Fruit fly (Drosophila melanogaster): ENCODE results near the gene CG5866.

Gene CG5866

DNA sequence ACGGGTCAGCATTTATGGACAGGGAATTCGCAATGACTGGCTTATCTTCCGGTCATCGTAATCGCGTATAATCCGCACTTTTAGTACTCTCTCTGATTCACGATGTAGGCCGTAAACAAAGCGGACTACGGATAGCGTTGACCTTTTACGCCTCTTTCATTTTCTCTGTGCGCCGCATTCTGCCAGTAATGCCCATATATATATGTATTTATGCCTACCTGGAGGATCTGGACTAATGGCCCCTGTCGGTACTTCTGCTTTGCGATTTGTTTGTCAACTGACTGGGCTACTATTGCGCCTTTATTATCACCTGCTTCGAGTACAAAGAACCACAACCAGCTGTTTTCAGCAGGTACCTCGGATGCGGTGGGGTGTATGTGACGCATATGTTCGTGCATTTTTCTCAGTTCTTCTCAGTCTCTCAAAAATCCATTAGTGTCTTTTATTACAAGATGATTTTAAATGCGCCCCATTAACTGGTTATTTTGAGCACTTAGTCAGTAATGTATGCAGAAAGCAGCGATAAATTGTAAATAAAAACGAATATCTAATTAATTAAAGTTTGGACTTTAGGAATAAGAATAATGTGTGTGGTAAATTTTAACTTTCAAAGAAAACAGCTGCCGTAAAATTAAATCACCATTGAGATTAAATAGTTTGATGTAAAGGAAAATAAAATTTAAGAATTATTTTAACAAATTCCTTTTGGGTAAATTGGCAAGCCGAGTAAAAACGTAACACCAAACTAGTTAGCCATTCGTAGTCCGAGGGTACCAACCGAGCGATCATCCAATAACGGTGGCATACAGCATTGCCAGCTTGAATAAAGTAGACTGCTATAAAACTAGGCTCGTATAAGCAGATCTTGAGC, 21.0 kb upstream of the CG5866 start, which contains the start of gene CREG (continued):
- TF ChIP-seq Ets96B (tag; optimal IDR thresholded peaks at IDR 0.05) (no peak), CG9139 (GFP tag; optimal IDR thresholded peaks at IDR 0.05) (no peak), CG8632 (GFP tag; optimal IDR thresholded peaks at IDR 0.05) (peak; percentile 38), CG32006 (GFP tag; optimal IDR thresholded peaks at IDR 0.05) (peak; percentile 69), Smox (GFP tag; optimal IDR thresholded peaks at IDR 0.05) (peak; percentile 55), Eip75B (GFP tag; optimal IDR thresholded peaks at IDR 0.05) (peak; percentile 51), net (GFP tag; optimal IDR thresholded peaks at IDR 0.05) (peak; percentile 44), CG6808 (GFP tag; optimal IDR thresholded peaks at IDR 0.05) (peak; percentile 44), CG8119 (GFP tag; IDR thresholded peaks at IDR 0.05) (0 out of 3 replicates have a peak, but pooled peaks have one; percentile 15), cyc (GFP tag; optimal IDR thresholded peaks at IDR 0.05) (peak; percentile 34), spab (GFP tag; optimal IDR thresholded peaks at IDR 0.05) (peak; percentile 2), salr (GFP tag; optimal IDR thresholded peaks at IDR 0.05) (peak in 1 of 2 experiments; percentile 73), CG11902 (GFP tag; optimal IDR thresholded peaks at IDR 0.05) (peak; percentile 41), dsx (GFP tag; optimal IDR thresholded peaks at IDR 0.05; ENCODE audit: poor library complexity, severe bottlenecking) (no peak), OdsH (GFP tag; optimal IDR thresholded peaks at IDR 0.05) (peak; percentile 57), fkh (GFP tag; optimal IDR thresholded peaks at IDR 0.05) (peak; percentile 20), Eip93F (GFP tag; optimal IDR thresholded peaks at IDR 0.05) (peak; percentile 48), acj6 (GFP tag; optimal IDR thresholded peaks at IDR 0.05) (peak; percentile 32)

DNA sequence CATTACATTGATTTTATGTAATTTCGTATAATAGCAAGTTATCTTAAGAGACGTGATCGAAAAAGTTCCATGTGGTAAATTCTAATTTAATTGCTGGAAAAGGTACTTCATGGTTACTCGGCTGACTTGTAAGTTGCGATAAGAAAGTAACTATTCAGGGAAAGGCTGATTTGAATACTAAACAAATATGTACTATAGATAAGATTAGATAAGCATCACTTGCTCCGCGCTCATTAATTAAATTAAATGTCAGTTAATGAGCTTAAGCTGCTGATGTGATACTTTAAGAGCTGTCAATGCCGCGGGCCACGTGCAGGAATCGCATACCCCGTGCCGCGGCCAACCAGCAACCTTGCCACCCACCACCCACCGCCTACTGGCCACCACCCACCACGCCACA, 15.4 kb upstream of the CG5866 start:
- TF ChIP-seq fkh (GFP tag; optimal IDR thresholded peaks at IDR 0.05), result peak; percentile 19
- TF ChIP-seq CG7368 (GFP tag; optimal IDR thresholded peaks at IDR 0.05), result no peak

DNA sequence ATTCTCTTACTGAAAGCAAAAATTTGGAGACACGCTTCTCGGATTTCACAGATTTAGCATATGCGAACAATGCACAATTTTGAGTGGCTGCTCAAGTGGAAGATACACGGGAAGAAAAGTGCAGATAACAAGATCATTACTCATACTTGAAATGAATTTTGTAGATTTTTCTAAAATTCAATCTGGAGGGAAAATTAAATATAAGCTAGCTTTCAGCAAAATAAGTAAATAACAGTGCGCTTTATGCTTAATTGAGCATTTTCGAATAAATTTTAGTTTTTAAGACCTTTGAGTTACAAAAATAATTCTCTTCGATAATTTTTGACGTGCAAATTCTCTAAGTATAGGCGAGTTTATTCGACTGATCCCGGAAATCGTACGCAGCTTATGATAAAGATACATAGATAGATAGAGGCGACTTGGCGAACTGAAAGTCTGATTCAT, 14.8 kb upstream of the CG5866 start:
- TF ChIP-seq Sox14 (GFP tag; optimal IDR thresholded peaks at IDR 0.05) (peak; percentile 39), Lpt (GFP tag; optimal IDR thresholded peaks at IDR 0.05) (peak; percentile 70), CG11294 (GFP tag; IDR thresholded peaks at IDR 0.05) (no peak; the same call in 1 of the 2 replicates), vri (GFP tag; optimal IDR thresholded peaks at IDR 0.05) (no peak), CG32006 (GFP tag; optimal IDR thresholded peaks at IDR 0.05) (peak; percentile 69), fd85E (GFP tag; optimal IDR thresholded peaks at IDR 0.05) (peak; percentile 20), dsx (GFP tag; optimal IDR thresholded peaks at IDR 0.05; ENCODE audit: poor library complexity, severe bottlenecking) (peak; percentile 69), CG4318 (GFP tag; optimal IDR thresholded peaks at IDR 0.05) (peak; percentile 31), CG8632 (GFP tag; optimal IDR thresholded peaks at IDR 0.05) (peak; percentile 29), CG10669 (GFP tag; optimal IDR thresholded peaks at IDR 0.05) (peak; percentile 78), CG11762 (GFP tag; optimal IDR thresholded peaks at IDR 0.05; ENCODE audit: insufficient read depth) (peak; percentile 77), Sox102F (GFP tag; optimal IDR thresholded peaks at IDR 0.05) (peak; percentile 14), topi (GFP tag; optimal IDR thresholded peaks at IDR 0.05) (peak; percentile 84), achi (GFP tag; optimal IDR thresholded peaks at IDR 0.05) (peak; percentile 52), CG8119 (GFP tag; IDR thresholded peaks at IDR 0.05) (peak; percentile 54; the same call in 1 of the 3 replicates), CG6792 (GFP tag; optimal IDR thresholded peaks at IDR 0.05) (peak; percentile 64), spab (GFP tag; optimal IDR thresholded peaks at IDR 0.05) (peak; percentile 64), CG6808 (GFP tag; optimal IDR thresholded peaks at IDR 0.05) (peak; percentile 58), CG16779 (tag; optimal IDR thresholded peaks at IDR 0.05) (peak; percentile 17), OdsH (GFP tag; optimal IDR thresholded peaks at IDR 0.05) (peak; percentile 55), CG10631 (GFP tag; optimal IDR thresholded peaks at IDR 0.05) (peak; percentile 63), CG1621 (tag; optimal IDR thresholded peaks at IDR 0.05) (peak; percentile 20), CG7368 (GFP tag; optimal IDR thresholded peaks at IDR 0.05) (peak; percentile 56), CG6854 (GFP tag; optimal IDR thresholded peaks at IDR 0.05) (peak; percentile 29), lz (GFP tag; optimal IDR thresholded peaks at IDR 0.05) (peak; percentile 63), Ets21C (GFP tag; optimal IDR thresholded peaks at IDR 0.05) (peak; percentile 49), fkh (GFP tag; optimal IDR thresholded peaks at IDR 0.05) (no peak), svp (GFP tag) (peak; percentile 96), CG6276 (GFP tag; optimal IDR thresholded peaks at IDR 0.05) (peak; percentile 67), eg (GFP tag; IDR thresholded peaks at IDR 0.05) (0 out of 3 replicates have a peak, but pooled peaks have one; percentile 40), CG3032 (tag; optimal IDR thresholded peaks at IDR 0.05) (peak; percentile 39), Smox (GFP tag; optimal IDR thresholded peaks at IDR 0.05) (peak; percentile 39), CG3919 (GFP tag; optimal IDR thresholded peaks at IDR 0.05) (peak; percentile 83), fd59A (GFP tag; optimal IDR thresholded peaks at IDR 0.05) (no peak), Hr38 (GFP tag; optimal IDR thresholded peaks at IDR 0.05) (no peak)
